Fruit fly (Drosophila melanogaster): ENCODE results near the gene miple2.

The miple2 gene

DNA sequence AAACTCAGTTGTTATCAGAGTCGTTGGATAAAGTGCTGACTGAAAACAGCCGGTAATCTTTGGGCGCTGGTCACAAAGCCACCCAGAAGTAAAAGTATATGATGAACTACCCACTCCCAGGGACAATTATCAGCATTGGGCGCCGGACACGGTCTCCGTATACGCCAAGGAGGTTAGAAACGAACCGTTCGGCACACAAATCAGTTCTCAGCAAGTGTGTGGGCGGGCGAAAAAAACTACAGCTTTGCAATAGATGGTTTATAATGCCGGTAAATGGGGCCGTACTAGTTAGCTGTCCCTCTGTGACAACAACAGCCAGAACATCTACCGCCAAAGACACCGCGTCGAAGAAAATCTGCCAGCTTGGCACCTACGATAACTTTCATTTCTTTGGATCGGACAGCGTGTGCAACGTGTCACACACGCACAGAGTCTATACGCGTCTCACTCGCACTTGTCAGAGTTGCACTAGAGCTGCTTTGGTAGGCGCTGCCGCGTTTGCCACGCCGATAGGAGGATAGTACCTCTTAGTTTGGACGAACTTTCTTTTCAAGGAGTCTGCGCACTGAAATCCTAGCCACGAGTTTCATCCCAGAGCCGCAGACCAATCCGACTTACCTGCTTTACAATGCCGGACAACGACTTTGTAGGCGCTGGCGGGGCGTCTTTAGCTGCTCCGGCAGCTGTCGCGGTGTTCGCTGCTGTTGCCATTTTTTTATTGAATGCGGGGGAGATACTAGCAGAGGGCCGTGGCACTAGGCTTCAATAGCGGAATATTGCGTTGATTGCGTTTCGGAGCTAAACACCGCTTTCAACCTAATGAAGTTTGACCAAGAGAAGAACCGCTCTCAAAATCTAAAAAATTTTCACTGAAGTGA, 7.3 kb upstream of the miple2 start:
- no peak for TF ChIP-seq noc (tag; optimal IDR thresholded peaks at IDR 0.05)

dm6 chr3L:264378-265151, 6.4 kb upstream of the miple2 start, which contains the start of the genes Tudor-SN and mRpL17:
Tudor-SN (minus strand) TSS chr3L:264380.
mRpL17 (plus strand) TSS chr3L:264779.
- peak; percentile 38 for TF ChIP-seq noc (tag; optimal IDR thresholded peaks at IDR 0.05)

DNA sequence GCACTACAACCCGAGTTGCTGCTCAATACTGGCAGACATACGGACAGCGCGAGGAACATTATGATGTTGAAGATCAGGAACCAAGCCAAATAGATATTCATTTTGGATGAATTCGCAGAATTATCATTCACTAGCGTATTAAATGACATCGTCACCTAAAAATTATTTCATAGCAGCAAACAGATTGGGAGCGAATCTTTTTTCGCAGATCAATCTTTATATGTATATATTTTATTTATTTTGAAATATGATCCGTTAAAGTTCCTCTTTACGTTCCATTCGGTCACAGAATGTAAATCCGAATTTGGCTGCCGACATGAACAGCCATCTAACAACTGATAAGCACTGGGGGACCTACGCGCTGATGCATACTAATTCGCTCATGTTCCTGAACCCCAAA, 5.2 kb upstream of the miple2 start, which contains the start of gene CG34263:
TSS of gene CG34263 (minus strand) at position 101 of the 400 bp plus-strand sequence.
- no peak for TF ChIP-seq noc (tag; optimal IDR thresholded peaks at IDR 0.05)

DNA sequence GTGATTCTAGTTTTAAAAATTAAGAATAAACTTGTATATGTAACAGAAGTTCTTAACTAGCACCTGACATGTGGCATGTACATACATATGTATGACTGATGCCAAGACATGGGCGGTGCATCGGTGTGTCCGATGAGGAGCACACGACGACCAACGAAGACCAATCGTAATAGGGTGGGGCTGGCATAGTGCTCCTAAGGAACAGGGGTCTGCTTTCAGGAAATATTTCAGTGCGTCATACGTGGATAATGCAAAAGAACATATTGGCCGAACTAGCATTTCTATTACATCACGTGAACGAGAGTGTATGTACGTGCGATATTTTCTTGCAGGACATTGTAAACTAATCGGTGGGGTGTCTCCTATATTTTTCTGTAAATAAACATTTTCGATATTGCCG, 3.9 kb upstream of the miple2 start, which contains the start of gene miple1:
TSS of gene miple1 (plus strand) at position 217 of the 400 bp plus-strand sequence.
- no peak for TF ChIP-seq noc (tag; optimal IDR thresholded peaks at IDR 0.05)

DNA sequence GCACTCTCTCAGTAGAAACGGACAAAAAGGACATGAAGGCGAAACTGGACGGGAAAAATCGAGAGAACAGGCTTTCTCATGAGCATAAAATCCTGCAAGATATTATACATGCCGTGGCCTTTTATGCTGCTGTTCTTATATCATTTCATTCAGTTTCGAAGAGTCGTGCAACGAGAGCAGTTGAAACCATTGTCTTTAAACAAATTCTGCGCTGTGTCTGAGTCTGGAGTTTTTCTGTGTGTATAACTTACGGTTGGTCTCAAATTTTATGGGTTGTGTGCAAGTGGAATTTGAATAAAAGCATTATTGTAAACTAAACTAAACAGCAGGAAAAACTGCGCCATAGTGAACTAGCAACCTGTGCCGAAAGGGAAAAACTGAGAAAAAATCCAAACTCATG, 3.4 kb upstream of the miple2 start:
- no peak for TF ChIP-seq noc (tag; optimal IDR thresholded peaks at IDR 0.05)

- no peak for TF ChIP-seq noc (tag; optimal IDR thresholded peaks at IDR 0.05)
These were observed 675 bp downstream of the miple2 start for dm6 chr3L:271501-272249.

dm6 chr3L:273291-273690, 2.3 kb downstream of the miple2 start, which contains the start of gene CG32845:
CG32845 (minus strand) TSS chr3L:273391.
- no peak for TF ChIP-seq noc (tag; optimal IDR thresholded peaks at IDR 0.05)

DNA sequence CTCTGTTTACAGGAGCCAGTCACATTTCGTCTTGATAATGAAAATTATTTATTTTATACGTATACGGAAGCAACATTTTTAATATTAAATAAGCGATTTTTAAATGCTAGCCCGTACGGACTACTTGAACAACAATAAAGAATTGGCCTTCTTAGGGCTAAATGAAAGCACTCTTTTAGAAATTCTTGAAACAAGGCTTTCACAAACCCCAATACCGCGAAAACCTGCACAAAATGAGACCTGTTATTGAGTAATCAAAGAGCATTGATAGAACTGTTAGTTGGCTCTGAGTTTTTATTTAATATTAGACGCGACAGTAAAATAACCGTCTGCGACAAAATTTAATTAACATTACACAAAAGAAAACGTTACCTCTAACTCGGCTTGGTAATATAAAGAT, 3.9 kb downstream of the miple2 start, which contains the start of gene ttm2:
TSS of gene ttm2 (plus strand) at position 301 of the 400 bp plus-strand sequence.
- TF ChIP-seq noc (tag; optimal IDR thresholded peaks at IDR 0.05) = no peak

DNA sequence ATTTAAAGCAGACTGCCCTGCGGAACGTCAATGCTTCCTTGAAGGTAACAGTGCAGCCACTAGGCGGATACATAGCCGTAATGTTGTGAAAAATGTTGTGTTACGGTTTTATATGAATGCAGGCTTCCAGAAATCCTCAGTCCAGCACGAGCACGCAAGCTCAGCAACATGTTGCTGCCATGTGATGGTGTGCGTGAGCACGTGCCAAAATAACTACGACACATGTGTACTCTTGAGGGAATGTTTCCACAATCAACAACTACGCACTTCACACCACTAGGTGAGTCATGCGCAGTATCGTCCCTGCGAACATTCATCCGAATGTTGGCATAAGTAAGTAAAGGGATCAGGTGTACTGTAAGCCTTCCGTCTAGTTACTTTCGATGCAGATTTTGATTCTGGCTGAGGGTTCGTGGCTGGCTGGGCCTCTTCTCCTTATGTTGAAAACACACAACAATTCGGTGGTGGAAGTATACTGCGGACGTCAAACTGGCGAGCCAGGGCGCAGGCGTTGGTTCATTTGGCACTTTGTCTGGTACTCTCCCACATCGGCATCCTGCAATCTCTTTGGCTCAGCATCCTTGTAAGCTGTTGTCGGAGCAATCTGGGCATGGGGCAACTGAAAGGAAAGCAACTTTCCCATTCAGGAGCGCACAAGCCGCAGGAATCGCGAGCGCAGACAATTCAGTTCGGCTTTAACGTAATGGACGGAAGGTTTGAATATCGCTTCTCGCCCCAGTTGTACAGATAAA, 5.9 kb downstream of the miple2 start, which contains the start of gene RhoGEF3:
TSS of gene RhoGEF3 (plus strand) at position 702 of the 752 bp plus-strand sequence.
- no peak for TF ChIP-seq noc (tag; optimal IDR thresholded peaks at IDR 0.05)

dm6 chr3L:282276-282675, 11.3 kb downstream of the miple2 start:
- TF ChIP-seq noc (tag; optimal IDR thresholded peaks at IDR 0.05) = no peak

DNA sequence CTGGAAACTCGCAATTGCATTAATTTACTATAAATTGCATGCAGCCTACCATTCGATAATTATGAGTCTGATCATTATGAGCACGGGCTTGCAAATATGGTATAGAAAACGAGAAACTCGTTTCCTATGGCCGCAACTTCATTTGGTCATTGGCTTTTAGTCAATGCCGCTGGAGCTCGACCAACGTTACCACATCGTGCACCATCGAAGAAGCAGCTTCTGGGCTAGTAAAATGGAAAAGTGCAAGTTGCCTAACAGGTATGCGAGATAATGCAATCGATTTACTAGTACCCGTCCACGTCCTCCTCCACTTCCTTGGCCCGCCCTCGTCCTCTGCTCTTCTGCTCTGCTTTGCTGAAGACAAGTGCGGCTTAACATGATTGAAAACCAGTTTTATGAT, 13.3 kb downstream of the miple2 start:
- TF ChIP-seq noc (tag; optimal IDR thresholded peaks at IDR 0.05) = no peak

DNA sequence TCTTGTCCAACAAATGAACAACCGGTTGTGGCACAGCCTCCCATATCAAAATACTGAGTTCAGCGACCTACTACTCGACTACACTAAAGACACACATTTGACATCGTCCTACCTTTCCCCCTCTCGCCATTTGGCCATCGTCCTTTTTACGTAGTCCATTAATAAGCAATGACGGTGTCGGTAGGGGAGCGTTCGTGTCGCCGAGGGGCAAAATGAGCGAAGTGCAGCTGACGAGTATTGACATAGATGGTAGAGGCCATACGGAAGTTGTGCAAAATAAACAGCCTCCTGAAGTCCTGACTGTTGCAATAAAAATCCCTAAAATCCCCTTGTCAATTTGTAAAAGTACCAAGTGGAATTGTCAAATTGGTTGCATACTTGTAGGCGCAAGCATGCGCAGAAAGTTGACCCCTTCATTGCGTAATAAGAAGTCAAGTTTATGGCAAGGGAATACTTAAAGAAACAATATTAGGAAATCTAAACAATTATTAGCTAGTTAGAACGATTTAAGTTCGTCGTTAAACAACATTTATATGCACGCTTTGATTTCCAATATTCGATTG, 20.7 kb downstream of the miple2 start:
- TF ChIP-seq noc (tag; optimal IDR thresholded peaks at IDR 0.05) = no peak

dm6 chr3L:292146-292776, 21.3 kb downstream of the miple2 start:
- no peak for TF ChIP-seq noc (tag; optimal IDR thresholded peaks at IDR 0.05)

dm6 chr3L:294841-295408, 23.9 kb downstream of the miple2 start:
- no peak for TF ChIP-seq noc (tag; optimal IDR thresholded peaks at IDR 0.05)
